Comparison of ENCODE assay signal across 4 fruit fly cellular contexts in the genomic region with DNA sequence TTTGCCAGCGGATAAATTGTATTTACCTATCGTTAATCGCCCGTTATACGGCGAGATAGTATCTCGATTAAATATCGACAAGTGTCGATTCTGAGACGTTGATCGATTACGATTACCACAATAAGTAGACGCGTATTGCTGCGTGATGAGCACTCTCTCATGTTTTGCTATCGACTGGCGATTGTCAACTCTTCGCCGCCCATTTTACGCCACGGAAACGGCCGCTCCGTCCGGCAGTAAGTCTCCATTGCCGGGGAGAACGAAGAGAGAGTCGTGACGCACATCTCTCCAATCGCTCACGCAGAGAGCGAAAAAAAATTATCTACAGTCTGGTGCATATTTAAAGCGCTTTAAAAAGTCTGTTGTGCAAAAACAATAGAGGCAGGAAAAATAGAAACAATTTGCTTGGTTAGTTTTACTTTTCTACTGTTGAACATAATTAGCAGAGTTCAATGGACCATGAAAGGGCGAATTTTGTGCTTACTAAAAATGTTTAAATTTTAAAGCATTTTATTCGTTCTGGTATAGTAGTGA.
TF ChIP-seq lines count a peak whose summit lies in the region.

A gene (minus strand): TSS at position 191 of the 534 bp plus-strand sequence.

TF ChIP-seq in whole organism, adult, 20 proteins besides CTCF, POLR2A, EP300 and RAD21 (continued from another document):
- TF ChIP-seq CG14711 (tag; optimal IDR thresholded peaks at IDR 0.05; lab: Kevin White, UChicago) (no peak), bab1 (GFP tag; optimal IDR thresholded peaks at IDR 0.05; lab: Kevin White, UChicago) (peak; percentile 47), Crg-1 (GFP tag; optimal IDR thresholded peaks at IDR 0.05; lab: Kevin White, UChicago) (peak; percentile 11)

TF ChIP-seq in whole organism, embryonic, 481 proteins besides CTCF, POLR2A, EP300 and RAD21 (continued from another document and continues in another):
- TF ChIP-seq CG8944 (GFP tag; optimal IDR thresholded peaks at IDR 0.05; lab: Kevin White, UChicago) (no peak), D19A (tag; optimal IDR thresholded peaks at IDR 0.05; lab: Kevin White, UChicago) (no peak), CG7963 (GFP tag; IDR thresholded peaks at IDR 0.05; lab: Robert Waterston, UW; ENCODE audit: partially characterized antibody) (peak; percentile 89), maf-S (GFP tag; optimal IDR thresholded peaks at IDR 0.05; lab: Kevin White, UChicago) (no peak), CG8089 (GFP tag; optimal IDR thresholded peaks at IDR 0.05; lab: Kevin White, UChicago) (no peak), Ptx1 (GFP tag; IDR thresholded peaks at IDR 0.05; lab: Robert Waterston, UW) (no peak), dm (GFP tag; optimal IDR thresholded peaks at IDR 0.05; lab: Kevin White, UChicago) (no peak), Lhr (GFP tag; optimal IDR thresholded peaks at IDR 0.05; lab: Kevin White, UChicago) (no peak), Fer3 (tag; optimal IDR thresholded peaks at IDR 0.05; lab: Kevin White, UChicago) (peak; percentile 12), YL-1 (GFP tag; optimal IDR thresholded peaks at IDR 0.05; lab: Kevin White, UChicago) (no peak), CG13123 (GFP tag; optimal IDR thresholded peaks at IDR 0.05; lab: Kevin White, UChicago) (no peak), CG7786 (GFP tag; optimal IDR thresholded peaks at IDR 0.05; lab: Kevin White, UChicago) (peak; percentile 3), CG18476 (GFP tag; optimal IDR thresholded peaks at IDR 0.05; lab: Kevin White, UChicago) (peak; percentile 19), CG15696 (tag; optimal IDR thresholded peaks at IDR 0.05; lab: Kevin White, UChicago) (no peak), Med (GFP tag; lab: Kevin White, UChicago) (no peak), CG2875 (GFP tag; optimal IDR thresholded peaks at IDR 0.05; lab: Kevin White, UChicago) (peak; percentile 19), CG8765 (GFP tag; IDR thresholded peaks at IDR 0.05; lab: Robert Waterston, UW) (no peak), dysf (GFP tag; IDR thresholded peaks at IDR 0.05; lab: Robert Waterston, UW) (no peak; the same call in 2 of the 3 replicates), CoRest (tag; optimal IDR thresholded peaks at IDR 0.05; lab: Kevin White, UChicago) (peak; percentile 19), bowl (GFP tag; IDR thresholded peaks at IDR 0.05; lab: Robert Waterston, UW) (peak; percentile 53; the same call in 1 of the 2 replicates), CG7271 (tag; optimal IDR thresholded peaks at IDR 0.05; lab: Kevin White, UChicago) (no peak), Hr39 (optimal IDR thresholded peaks at IDR 0.05; lab: Kevin White, UChicago) (no peak), CG4424 (GFP tag; optimal IDR thresholded peaks at IDR 0.05; lab: Kevin White, UChicago) (peak; percentile 18), CG6654 (GFP tag; optimal IDR thresholded peaks at IDR 0.05; lab: Kevin White, UChicago) (no peak), knrl (GFP tag; IDR thresholded peaks at IDR 0.05; lab: Robert Waterston, UW; ENCODE audit: partially characterized antibody) (no peak; the same call in 2 of the 3 replicates), CG3281 (GFP tag; optimal IDR thresholded peaks at IDR 0.05; lab: Kevin White, UChicago) (peak; percentile 52), CG15011 (GFP tag; optimal IDR thresholded peaks at IDR 0.05; lab: Kevin White, UChicago) (no peak), CG16813 (GFP tag; IDR thresholded peaks at IDR 0.05; lab: Robert Waterston, UW; ENCODE audit: partially characterized antibody) (peak; percentile 89; the same call in 2 of the 3 replicates), ara (GFP tag; IDR thresholded peaks at IDR 0.05; lab: Robert Waterston, UW) (no peak), Fer2 (tag; optimal IDR thresholded peaks at IDR 0.05; lab: Kevin White, UChicago) (no peak), CG12104 (GFP tag; optimal IDR thresholded peaks at IDR 0.05; lab: Kevin White, UChicago) (peak; percentile 18), h (optimal IDR thresholded peaks at IDR 0.05; lab: Kevin White, UChicago) (no peak), CG8388 (GFP tag; optimal IDR thresholded peaks at IDR 0.05; lab: Kevin White, UChicago) (peak; percentile 66), CG14050 (GFP tag; IDR thresholded peaks at IDR 0.05; lab: Robert Waterston, UW) (peak; percentile 23; the same call in 1 of the 3 replicates), en (GFP tag; optimal IDR thresholded peaks at IDR 0.05; lab: Kevin White, UChicago) (peak; percentile 11), Ravus (GFP tag; IDR thresholded peaks at IDR 0.05; lab: Robert Waterston, UW) (no peak), Hr78 (GFP tag; optimal IDR thresholded peaks at IDR 0.05; lab: Kevin White, UChicago) (no peak), Six4 (GFP tag; optimal IDR thresholded peaks at IDR 0.05; lab: Kevin White, UChicago) (peak; percentile 28), Hr3 (GFP tag; optimal IDR thresholded peaks at IDR 0.05; lab: Kevin White, UChicago) (no peak), Atf-2 (GFP tag; optimal IDR thresholded peaks at IDR 0.05; lab: Kevin White, UChicago) (no peak), sd (tag; optimal IDR thresholded peaks at IDR 0.05; lab: Kevin White, UChicago) (no peak)

TF ChIP-seq in whole organism, prepupa, 60 proteins besides CTCF, POLR2A, EP300 and RAD21 (continued from another document):
- TF ChIP-seq CG6854 (GFP tag; optimal IDR thresholded peaks at IDR 0.05; lab: Kevin White, UChicago), result no peak
- peak; percentile 44 for TF ChIP-seq pdm3 (GFP tag; optimal IDR thresholded peaks at IDR 0.05; lab: Kevin White, UChicago)
- TF ChIP-seq Sox102F (GFP tag; optimal IDR thresholded peaks at IDR 0.05; lab: Kevin White, UChicago), result peak; percentile 50
- peak; percentile 62 for TF ChIP-seq vri (GFP tag; optimal IDR thresholded peaks at IDR 0.05; lab: Kevin White, UChicago)
- TF ChIP-seq CG11294 (GFP tag; IDR thresholded peaks at IDR 0.05; lab: Robert Waterston, UW), result no peak
- no peak for TF ChIP-seq Ets96B (tag; optimal IDR thresholded peaks at IDR 0.05; lab: Kevin White, UChicago)
- TF ChIP-seq Gug (GFP tag; IDR thresholded peaks at IDR 0.05; lab: Robert Waterston, UW), result no peak
- peak; percentile 8 for TF ChIP-seq Lpt (GFP tag; optimal IDR thresholded peaks at IDR 0.05; lab: Kevin White, UChicago)
- no peak for TF ChIP-seq CG8319 (GFP tag; optimal IDR thresholded peaks at IDR 0.05; lab: Kevin White, UChicago)
- TF ChIP-seq CG6792 (GFP tag; optimal IDR thresholded peaks at IDR 0.05; lab: Kevin White, UChicago), result no peak
- peak; percentile 53 for TF ChIP-seq topi (GFP tag; optimal IDR thresholded peaks at IDR 0.05; lab: Kevin White, UChicago)
- no peak for TF ChIP-seq CG16779 (tag; optimal IDR thresholded peaks at IDR 0.05; lab: Kevin White, UChicago)
- peak; percentile 49 for TF ChIP-seq OdsH (GFP tag; optimal IDR thresholded peaks at IDR 0.05; lab: Kevin White, UChicago)
- peak; percentile 43 for TF ChIP-seq cyc (GFP tag; optimal IDR thresholded peaks at IDR 0.05; lab: Kevin White, UChicago)
- TF ChIP-seq Eip78C (GFP tag; lab: Kevin White, UChicago), result peak; percentile 86
- TF ChIP-seq Met (GFP tag; optimal IDR thresholded peaks at IDR 0.05; lab: Kevin White, UChicago), result peak; percentile 32
- TF ChIP-seq Eip93F (GFP tag; optimal IDR thresholded peaks at IDR 0.05; lab: Kevin White, UChicago), result no peak
- TF ChIP-seq Eip75B (GFP tag; optimal IDR thresholded peaks at IDR 0.05; lab: Kevin White, UChicago), result peak; percentile 48
- peak in 1 of 2 experiments; percentile 31 for TF ChIP-seq salr (GFP tag; optimal IDR thresholded peaks at IDR 0.05; lab: Kevin White, UChicago)
- TF ChIP-seq CG11902 (GFP tag; optimal IDR thresholded peaks at IDR 0.05; lab: Kevin White, UChicago), result no peak
- no peak for TF ChIP-seq CG1621 (tag; optimal IDR thresholded peaks at IDR 0.05; lab: Kevin White, UChicago)
- no peak for TF ChIP-seq dac (GFP tag; optimal IDR thresholded peaks at IDR 0.05; lab: Kevin White, UChicago)
- peak; percentile 22 for TF ChIP-seq CG8632 (GFP tag; optimal IDR thresholded peaks at IDR 0.05; lab: Kevin White, UChicago)
- TF ChIP-seq CG4318 (GFP tag; optimal IDR thresholded peaks at IDR 0.05; lab: Kevin White, UChicago), result no peak
- TF ChIP-seq Sox15 (GFP tag; optimal IDR thresholded peaks at IDR 0.05; lab: Kevin White, UChicago), result no peak
- TF ChIP-seq Hr38 (GFP tag; optimal IDR thresholded peaks at IDR 0.05; lab: Kevin White, UChicago), result no peak
- TF ChIP-seq esn (GFP tag; optimal IDR thresholded peaks at IDR 0.05; lab: Kevin White, UChicago), result peak; percentile 53
- TF ChIP-seq ss (GFP tag; optimal IDR thresholded peaks at IDR 0.05; lab: Kevin White, UChicago), result no peak
- TF ChIP-seq lz (GFP tag; optimal IDR thresholded peaks at IDR 0.05; lab: Kevin White, UChicago), result peak; percentile 54
- TF ChIP-seq CG7368 (GFP tag; optimal IDR thresholded peaks at IDR 0.05; lab: Kevin White, UChicago), result no peak
- TF ChIP-seq CG3919 (GFP tag; optimal IDR thresholded peaks at IDR 0.05; lab: Kevin White, UChicago), result no peak
- TF ChIP-seq Hr39 (GFP tag; optimal IDR thresholded peaks at IDR 0.05; lab: Kevin White, UChicago), result peak; percentile 61
- no peak for TF ChIP-seq fd85E (GFP tag; optimal IDR thresholded peaks at IDR 0.05; lab: Kevin White, UChicago)
- TF ChIP-seq CG3032 (tag; optimal IDR thresholded peaks at IDR 0.05; lab: Kevin White, UChicago), result no peak
- TF ChIP-seq Sox14 (GFP tag; optimal IDR thresholded peaks at IDR 0.05; lab: Kevin White, UChicago), result peak; percentile 53
- TF ChIP-seq CG6276 (GFP tag; optimal IDR thresholded peaks at IDR 0.05; lab: Kevin White, UChicago), result no peak
- peak; percentile 56 for TF ChIP-seq acj6 (GFP tag; optimal IDR thresholded peaks at IDR 0.05; lab: Kevin White, UChicago)
- no peak for TF ChIP-seq CG15336 (GFP tag; IDR thresholded peaks at IDR 0.05; lab: Robert Waterston, UW)
- TF ChIP-seq CG8119 (GFP tag; IDR thresholded peaks at IDR 0.05; lab: Robert Waterston, UW), result no peak; the same call in 2 of the 3 replicates
- peak; percentile 8 for TF ChIP-seq Ets21C (GFP tag; optimal IDR thresholded peaks at IDR 0.05; lab: Kevin White, UChicago)
- no peak for TF ChIP-seq CG6808 (GFP tag; optimal IDR thresholded peaks at IDR 0.05; lab: Kevin White, UChicago)
TF ChIP-seq in whole organism, prepupa: peak in this region for 23.

TF ChIP-seq in whole organism, wandering third instar larva, 38 proteins besides CTCF, POLR2A, EP300 and RAD21 (continued from another document):
- TF ChIP-seq pan (optimal IDR thresholded peaks at IDR 0.05; lab: Kevin White, UChicago) (no peak), rgr (GFP tag; optimal IDR thresholded peaks at IDR 0.05; lab: Kevin White, UChicago) (peak; percentile 40)
